Worm (Caenorhabditis elegans) whole organism, early embryonic: ENCODE results near the gene F49F1.11.

Source experiments
- B0310.2 ChIP-seq: sonication (generic microtip); optimal IDR thresholded peaks from 2 replicates; lab custom pipeline; 2016; ENCODE audit warnings: mild to moderate bottlenecking, missing genetic modification characterization, missing compliant biosample characterization
- F13C5.2 ChIP-seq: sonication (generic microtip); optimal IDR thresholded peaks from 2 replicates; lab custom pipeline; 2017; ENCODE audit warnings: mild to moderate bottlenecking, missing genetic modification characterization, inconsistent platforms, missing compliant biosample characterization
- ama-1 ChIP-seq: fragments of 150-350 bp; optimal IDR thresholded peaks from 2 replicates; lab custom pipeline; 2014
- ets-7 ChIP-seq: sonication (generic microtip); optimal IDR thresholded peaks from 2 replicates; lab custom pipeline; 2016; ENCODE audit warnings: missing genotype, missing genetic modification characterization, missing compliant biosample characterization
- flt-1 ChIP-seq: fragments of 200-800 bp; sonication (Bioruptor generic); IDR thresholded peaks from 2 replicates; pipeline ENCODE4 v1.3.6; 2022; ENCODE audit warnings: missing genetic modification characterization, missing compliant biosample characterization
- hmbx-1 ChIP-seq: sonication (generic microtip); optimal IDR thresholded peaks from 2 replicates; lab custom pipeline; 2016; ENCODE audit warnings: mild to moderate bottlenecking, missing genetic modification characterization, missing compliant biosample characterization
- hmg-4 ChIP-seq: fragments of 200-800 bp; sonication (Bioruptor generic); optimal IDR thresholded peaks from 2 replicates; lab custom pipeline; 2018; ENCODE audit warnings: mild to moderate bottlenecking, missing genetic modification characterization, missing compliant biosample characterization
- pes-1 ChIP-seq: fragments of 200-800 bp; sonication (Bioruptor generic); IDR thresholded peaks from 2 replicates; pipeline ENCODE4 v1.3.6; 2022; ENCODE audit warnings: missing genetic modification reagents, missing genetic modification characterization, missing compliant biosample characterization
- sea-1 ChIP-seq: fragments of 200-800 bp; sonication (Bioruptor generic); conservative IDR thresholded peaks from 2 replicates; pipeline ENCODE4 v1.3.6; 2022; ENCODE audit warnings: missing genetic modification characterization, missing compliant biosample characterization
- tbx-11 ChIP-seq: fragments of 200-800 bp; sonication (Bioruptor generic); IDR thresholded peaks from 2 replicates; pipeline ENCODE4 v1.3.6; 2022; ENCODE audit warnings: missing genetic modification characterization, missing compliant biosample characterization
- tbx-37 ChIP-seq: fragments of 200-800 bp; sonication (Bioruptor generic); conservative IDR thresholded peaks from 2 replicates; pipeline ENCODE4 v1.3.6; 2022; ENCODE audit warnings: missing genetic modification reagents, missing genetic modification characterization, missing compliant biosample characterization
- tra-4 ChIP-seq: sonication (generic microtip); optimal IDR thresholded peaks from 2 replicates; lab custom pipeline; 2017; ENCODE audit warnings: missing genetic modification characterization, missing compliant biosample characterization

DNA sequence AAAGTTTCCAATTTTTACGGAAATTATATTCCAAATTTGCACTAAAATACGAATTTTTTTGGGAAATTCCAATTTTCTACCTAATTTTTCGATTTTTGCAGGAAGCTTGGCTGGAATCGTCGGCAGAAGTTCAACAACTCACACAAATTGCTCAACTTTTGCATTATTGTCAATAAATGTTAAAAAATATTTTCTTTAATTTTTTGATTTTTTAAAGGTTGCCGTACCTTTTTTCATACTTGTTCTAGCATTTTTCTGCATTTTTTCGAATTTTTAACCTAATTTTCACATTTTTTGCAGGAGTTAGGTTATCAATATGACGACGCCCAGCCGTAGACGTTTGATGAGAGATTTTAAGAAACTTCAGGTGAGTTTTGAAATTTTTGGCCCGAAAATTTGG is 38.5 kb downstream of the F49F1.11 start, which contains the start of gene ubc-1:
- TF ChIP-seq tbx-11 (no peak), sea-1 (GFP tag; lab: Robert Waterston, UW) (no peak), tbx-37 (GFP tag; lab: Robert Waterston, UW) (no peak), pes-1 (GFP tag; lab: Robert Waterston, UW) (no peak), flt-1 (GFP tag; lab: Robert Waterston, UW) (no peak), tra-4 (tag; lab: Kevin White, UChicago) (no peak), ama-1 (lab: Kevin White, UChicago) (no peak), B0310.2 (no peak), hmg-4 (GFP tag; lab: Kevin White, UChicago) (no peak), F13C5.2 (tag; lab: Kevin White, UChicago) (no peak), hmbx-1 (tag; lab: Kevin White, UChicago) (no peak), ets-7 (tag; lab: Kevin White, UChicago) (no peak)
